Fruit fly (Drosophila melanogaster) whole organism, embryonic: Measurements from ENCODE around the gene Amun.
A peak's percentile ranks its signal among the peaks of the same experiment; 100 is the strongest.

Experiments used
- Atf3 ChIP-seq: fragments of 200-800 bp; sonication (Bioruptor generic); optimal IDR thresholded peaks from 3 replicates; lab custom pipeline; 2016; ENCODE audit warnings: missing biosample characterization, missing genetic modification characterization
- CG10209 ChIP-seq: fragments of 200-800 bp; sonication (Bioruptor generic); optimal IDR thresholded peaks from 3 replicates; lab custom pipeline; 2017; ENCODE audit warnings: missing biosample characterization, mild to moderate bottlenecking, missing genetic modification characterization, missing genetic modification reagents
- CG10366 ChIP-seq: fragments of 200-800 bp; sonication (Bioruptor generic); IDR thresholded peaks from 2 replicates; pipeline ENCODE4 v1.3.6; 2022; ENCODE audit warnings: missing biosample characterization, missing genetic modification characterization
- CG11398 ChIP-seq: fragments of 200-800 bp; sonication (Bioruptor generic); optimal IDR thresholded peaks from 2 replicates; lab custom pipeline; 2016; ENCODE audit warnings: missing biosample characterization, missing genetic modification characterization
- CG14965 ChIP-seq: fragments of 200-800 bp; sonication (Bioruptor generic); optimal IDR thresholded peaks from 2 replicates; lab custom pipeline; 2016; ENCODE audit warnings: missing biosample characterization, missing genetic modification characterization, borderline replicate concordance
- CG15073 ChIP-seq: fragments of 200-800 bp; sonication (Bioruptor generic); optimal IDR thresholded peaks from 2 replicates; lab custom pipeline; 2016; ENCODE audit warnings: missing biosample characterization, missing genetic modification characterization
- CG1792 ChIP-seq: fragments of 200-800 bp; sonication (Bioruptor generic); optimal IDR thresholded peaks from 2 replicates; lab custom pipeline; 2016; ENCODE audit warnings: missing biosample characterization, missing genetic modification characterization
- CG18476 ChIP-seq: fragments of 200-800 bp; sonication (Bioruptor generic); optimal IDR thresholded peaks from 2 replicates; lab custom pipeline; 2016; ENCODE audit warnings: missing biosample characterization, mild to moderate bottlenecking, missing genetic modification characterization
- CG3065 ChIP-seq: fragments of 200-800 bp; sonication (Bioruptor generic); optimal IDR thresholded peaks from 2 replicates; lab custom pipeline; 2016; ENCODE audit warnings: missing biosample characterization, missing genetic modification characterization
- CG31388 ChIP-seq: fragments of 200-800 bp; sonication (Bioruptor generic); optimal IDR thresholded peaks from 2 replicates; lab custom pipeline; 2016; ENCODE audit warnings: missing biosample characterization, missing genetic modification characterization
- CG31441 ChIP-seq: fragments of 200-800 bp; sonication (Bioruptor generic); IDR thresholded peaks from 2 replicates; pipeline ENCODE4 v1.3.6; 2022; ENCODE audit warnings: missing biosample characterization, missing genetic modification characterization
- CG32532 ChIP-seq: fragments of 200-800 bp; sonication (Bioruptor generic); IDR thresholded peaks from 2 replicates; pipeline ENCODE4 v1.3.6; 2022; ENCODE audit warnings: missing biosample characterization, missing genetic modification characterization
- CG3726 ChIP-seq: fragments of 200-800 bp; sonication (Bioruptor generic); IDR thresholded peaks from 3 replicates; pipeline ENCODE4, ENCODE4 v1.3.6; 2022; ENCODE audit warnings: missing biosample characterization, missing genetic modification characterization
- CG4730 ChIP-seq: fragments of 200-800 bp; sonication (Bioruptor generic); IDR thresholded peaks from 2 replicates; pipeline ENCODE4 v1.3.6; 2022; ENCODE audit warnings: missing biosample characterization, missing genetic modification characterization
- CG8089 ChIP-seq: fragments of 200-800 bp; sonication (Bioruptor generic); optimal IDR thresholded peaks from 3 replicates; lab custom pipeline; 2016; ENCODE audit warnings: missing biosample characterization, missing genetic modification characterization
- CG8281 ChIP-seq: fragments of 200-800 bp; sonication (Bioruptor generic); optimal IDR thresholded peaks from 2 replicates; lab custom pipeline; 2018; ENCODE audit warnings: missing biosample characterization, mild to moderate bottlenecking, missing genetic modification characterization, moderate library complexity
- CG9609 ChIP-seq: fragments of 200-800 bp; sonication (Bioruptor generic); optimal IDR thresholded peaks from 3 replicates; lab custom pipeline; 2016; ENCODE audit warnings: missing biosample characterization, missing genetic modification characterization
- CkIIα-i1 ChIP-seq: fragments of 200-800 bp; sonication (Bioruptor generic); IDR thresholded peaks from 2 replicates; pipeline ENCODE4 v1.3.6; 2022; ENCODE audit warnings: missing biosample characterization, missing genetic modification characterization
- D19A ChIP-seq: fragments of 200-800 bp; optimal IDR thresholded peaks from 3 replicates; lab custom pipeline; 2019; ENCODE audit warnings: missing biosample characterization, mild to moderate bottlenecking, missing genetic modification characterization, moderate library complexity
- Doc3 ChIP-seq: fragments of 200-800 bp; sonication (Bioruptor generic); IDR thresholded peaks from 3 replicates; pipeline ENCODE4 v1.3.6; 2022; ENCODE audit warnings: missing biosample characterization, missing genetic modification characterization; ENCODE audit not compliant: partially characterized antibody
- Dref ChIP-seq: fragments of 200-800 bp; sonication (Bioruptor generic); IDR thresholded peaks from 2 replicates; pipeline ENCODE4 v1.3.6; 2022; ENCODE audit warnings: missing biosample characterization, missing genetic modification characterization
- Ets65A ChIP-seq: fragments of 200-800 bp; sonication (Bioruptor generic); peaks from one replicate; lab custom pipeline; 2016; ENCODE audit warnings: missing biosample characterization, missing genetic modification characterization
- Ets97D ChIP-seq: fragments of 200-800 bp; sonication (Bioruptor generic); optimal IDR thresholded peaks from 3 replicates; lab custom pipeline; 2016; ENCODE audit warnings: missing biosample characterization, missing genetic modification characterization
- GATAe ChIP-seq: fragments of 200-800 bp; sonication (Bioruptor generic); conservative IDR thresholded peaks from 2 replicates; pipeline ENCODE4 v1.3.6; 2022; ENCODE audit warnings: missing biosample characterization, missing genetic modification characterization
- Hr78 ChIP-seq, 2 experiments: fragments of 200-800 bp in 1 of 2; fragments of >200 bp in 1 of 2; sonication (Bioruptor generic) in 1 of 2; optimal IDR thresholded peaks; 2 replicates each; lab custom pipeline; 2017 to 2019; ENCODE audit warnings: missing biosample characterization in 2 of 2, missing genetic modification characterization in 2 of 2, mild to moderate bottlenecking in 1 of 2, moderate library complexity in 1 of 2
- MBD-R2 ChIP-seq: fragments of 200-800 bp; sonication (Bioruptor generic); IDR thresholded peaks from 2 replicates; pipeline ENCODE4 v1.3.6; 2022; ENCODE audit warnings: missing biosample characterization, missing genetic modification characterization
- NC2β ChIP-seq: fragments of 200-800 bp; sonication (Bioruptor generic); optimal IDR thresholded peaks from 2 replicates; lab custom pipeline; 2016; ENCODE audit warnings: missing biosample characterization, missing genetic modification characterization
- Rfx ChIP-seq: fragments of 200-800 bp; sonication (Bioruptor generic); IDR thresholded peaks from 2 replicates; pipeline ENCODE4 v1.3.6; 2022; ENCODE audit warnings: missing biosample characterization, missing genetic modification characterization
- Rx ChIP-seq: fragments of 200-800 bp; sonication (Bioruptor generic); IDR thresholded peaks from 2 replicates; pipeline ENCODE4 v1.3.6; 2022; ENCODE audit warnings: missing biosample characterization, missing genetic modification characterization
- Sin3A ChIP-seq: fragments of >200 bp; optimal IDR thresholded peaks from 2 replicates; lab custom pipeline; 2018
- TFAM ChIP-seq: fragments of 200-800 bp; sonication (Bioruptor generic); optimal IDR thresholded peaks from 2 replicates; lab custom pipeline; 2017; ENCODE audit warnings: missing biosample characterization, missing genetic modification characterization, inconsistent platforms
- Usf ChIP-seq: fragments of 200-800 bp; sonication (Bioruptor generic); optimal IDR thresholded peaks from 2 replicates; lab custom pipeline; 2017; ENCODE audit warnings: missing genotype, missing biosample characterization, missing genetic modification characterization
- YL-1 ChIP-seq: fragments of 200-800 bp; sonication (Bioruptor generic); optimal IDR thresholded peaks from 3 replicates; lab custom pipeline; 2017; ENCODE audit warnings: missing biosample characterization, mild to moderate bottlenecking, missing genetic modification characterization
- amos ChIP-seq: fragments of 200-800 bp; sonication (Bioruptor generic); IDR thresholded peaks from 2 replicates; pipeline ENCODE4 v1.3.6; 2022; ENCODE audit warnings: missing biosample characterization, missing genetic modification characterization; ENCODE audit not compliant: partially characterized antibody
- bbx ChIP-seq: fragments of 200-800 bp; sonication (Bioruptor generic); IDR thresholded peaks from 2 replicates; pipeline ENCODE4 v1.3.6; 2022; ENCODE audit warnings: missing biosample characterization, missing genetic modification characterization; ENCODE audit not compliant: partially characterized antibody
- fru ChIP-seq: fragments of >200 bp; optimal IDR thresholded peaks from 2 replicates; lab custom pipeline; 2017
- fu2 ChIP-seq: fragments of 200-800 bp; sonication (Bioruptor generic); optimal IDR thresholded peaks from 2 replicates; lab custom pipeline; 2016; ENCODE audit warnings: missing biosample characterization, missing genetic modification characterization
- jumu ChIP-seq: fragments of 200-800 bp; sonication (Bioruptor generic); optimal IDR thresholded peaks from 3 replicates; lab custom pipeline; 2016; ENCODE audit warnings: missing biosample characterization, missing genetic modification characterization
- lbe ChIP-seq: fragments of 200-800 bp; sonication (Bioruptor generic); optimal IDR thresholded peaks from 2 replicates; lab custom pipeline; 2016; ENCODE audit warnings: missing biosample characterization, mild to moderate bottlenecking, missing genetic modification characterization
- lov ChIP-seq, 2 experiments: fragments of 200-800 bp in 1 of 2; fragments of >200 bp in 1 of 2; sonication (Bioruptor generic) in 1 of 2; IDR thresholded peaks in 1 of 2; optimal IDR thresholded peaks in 1 of 2; 2 replicates in 1 of 2; 3 replicates in 1 of 2; pipeline versions ENCODE4 v1.3.6 to Lab custom; 2017 to 2022; ENCODE audit warnings: missing biosample characterization in 1 of 2, missing genetic modification characterization in 1 of 2
- nom ChIP-seq: fragments of 200-800 bp; sonication (Bioruptor generic); optimal IDR thresholded peaks from 2 replicates; lab custom pipeline; 2017; ENCODE audit warnings: missing biosample characterization, missing genetic modification characterization, mild to moderate bottlenecking, moderate library complexity, missing genetic modification reagents
- otp ChIP-seq: fragments of 200-800 bp; sonication (Bioruptor generic); IDR thresholded peaks from 3 replicates; pipeline ENCODE4, ENCODE4 v1.3.6; 2022; ENCODE audit warnings: missing biosample characterization, missing genetic modification characterization
- pros ChIP-seq: fragments of 200-800 bp; sonication (Bioruptor generic); optimal IDR thresholded peaks from 3 replicates; lab custom pipeline; 2019; ENCODE audit warnings: missing biosample characterization, mild to moderate bottlenecking, missing genetic modification characterization, moderate library complexity
- psq ChIP-seq: fragments of 200-800 bp; sonication (Bioruptor generic); optimal IDR thresholded peaks from 2 replicates; lab custom pipeline; 2017; ENCODE audit warnings: missing biosample characterization, missing genetic modification characterization
- sima ChIP-seq: fragments of 200-800 bp; sonication (Bioruptor generic); optimal IDR thresholded peaks from 2 replicates; lab custom pipeline; 2016; ENCODE audit warnings: missing biosample characterization, missing genetic modification characterization
- slou ChIP-seq: fragments of 200-800 bp; sonication (Bioruptor generic); optimal IDR thresholded peaks from 3 replicates; lab custom pipeline; 2016; ENCODE audit warnings: missing biosample characterization, missing genetic modification characterization
- sug ChIP-seq: fragments of 200-800 bp; optimal IDR thresholded peaks from 2 replicates; lab custom pipeline; 2019; ENCODE audit warnings: missing biosample characterization, mild to moderate bottlenecking, missing genetic modification characterization, moderate library complexity
- vvl ChIP-seq: fragments of 200-800 bp; sonication (Bioruptor generic); IDR thresholded peaks from 2 replicates; pipeline ENCODE4 v1.3.6; 2022; ENCODE audit warnings: missing biosample characterization, missing genetic modification characterization

Amun gene

dm6 chrX:11714529-11715262 lies 669 bp downstream of the Amun start (continued):
- TF ChIP-seq CG3065 (GFP tag; lab: Kevin White, UChicago) (no peak), sima (GFP tag; lab: Kevin White, UChicago) (no peak), CG4730 (peak; percentile 65), Doc3 (GFP tag; lab: Robert Waterston, UW) (no peak), Sin3A (lab: Kevin White, UChicago) (no peak), vvl (GFP tag; lab: Robert Waterston, UW) (peak; percentile 62), CG32532 (peak; percentile 77), sug (peak; percentile 45), GATAe (no peak), CG3726 (peak; percentile 59; the same call in 1 of the 3 replicates), CG11398 (GFP tag; lab: Kevin White, UChicago) (peak; percentile 78), pros (GFP tag; lab: Kevin White, UChicago) (peak; percentile 29), CG10209 (GFP tag; lab: Kevin White, UChicago) (peak; percentile 69), CG9609 (GFP tag; lab: Kevin White, UChicago) (peak; percentile 59)
- TF ChIP-seq, all 482 proteins: peak for 339

DNA sequence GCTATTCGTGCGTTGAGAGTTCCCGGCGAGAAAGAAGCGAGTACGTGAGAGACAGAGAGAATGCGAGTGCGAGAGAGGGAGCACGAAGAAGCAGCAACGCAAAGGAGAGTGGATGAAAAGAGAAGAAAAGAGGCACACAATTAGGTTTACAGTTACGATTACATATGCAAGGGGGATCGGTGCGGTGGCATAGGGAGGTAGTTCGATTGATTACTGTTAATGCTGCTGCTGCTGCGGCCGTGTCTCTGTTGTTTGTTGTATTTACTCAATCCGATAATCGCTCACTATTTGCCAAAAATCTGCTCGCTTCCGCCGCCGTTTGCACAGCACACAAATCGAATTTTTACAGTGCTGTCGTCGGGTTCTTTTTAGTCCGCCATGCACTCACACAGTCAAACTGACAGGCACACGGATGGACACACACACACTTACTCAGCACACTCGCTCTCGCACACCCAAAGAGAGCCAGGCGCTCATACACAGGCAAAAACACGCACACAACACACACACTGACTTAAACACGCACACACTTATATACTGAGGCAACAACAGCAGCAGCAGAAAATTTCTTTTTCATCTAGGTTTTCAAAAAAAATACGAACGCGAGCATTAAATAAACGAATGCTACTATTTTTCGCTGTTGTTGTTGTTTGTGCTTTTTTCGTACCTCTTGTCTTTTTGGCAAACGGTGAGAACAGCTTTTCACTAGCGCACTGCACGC lies 1.4 kb downstream of the Amun start:
- TF ChIP-seq lov (optimal IDR thresholded peaks at IDR 0.05; lab: Kevin White, UChicago): no peak
- no peak for TF ChIP-seq lov (GFP tag; IDR thresholded peaks at IDR 0.05; lab: Robert Waterston, UW)
- TF ChIP-seq CG18476 (GFP tag; lab: Kevin White, UChicago): no peak
- peak; percentile 10; the same call in 1 of the 2 replicates for TF ChIP-seq MBD-R2 (GFP tag; lab: Robert Waterston, UW)
- TF ChIP-seq CG8089 (GFP tag; lab: Kevin White, UChicago): no peak
- TF ChIP-seq Atf3: no peak
- TF ChIP-seq Hr78 (GFP tag; optimal IDR thresholded peaks at IDR 0.05; lab: Kevin White, UChicago): no peak
- TF ChIP-seq lbe (GFP tag; lab: Kevin White, UChicago): peak; percentile 33
- TF ChIP-seq fu2: no peak
- no peak for TF ChIP-seq Usf
- no peak for TF ChIP-seq CG1792 (GFP tag; lab: Kevin White, UChicago)
- no peak for TF ChIP-seq CG10366 (GFP tag; lab: Robert Waterston, UW)
- TF ChIP-seq pros (GFP tag; lab: Kevin White, UChicago): no peak
- TF ChIP-seq fru (lab: Kevin White, UChicago): no peak
- no peak for TF ChIP-seq Ets65A (GFP tag; lab: Kevin White, UChicago)
- TF ChIP-seq CG15073 (GFP tag; lab: Kevin White, UChicago): peak; percentile 3
- TF ChIP-seq Rx (GFP tag; lab: Robert Waterston, UW): no peak
- TF ChIP-seq amos (GFP tag; lab: Robert Waterston, UW): no peak
- 0 out of 2 replicates have a peak, but pooled peaks have one; percentile 18 for TF ChIP-seq Rfx (GFP tag; lab: Robert Waterston, UW)
- TF ChIP-seq CG14965 (GFP tag; lab: Kevin White, UChicago): no peak
- no peak for TF ChIP-seq NC2β (GFP tag; lab: Kevin White, UChicago)
- no peak for TF ChIP-seq Ets97D
- no peak for TF ChIP-seq TFAM (GFP tag; lab: Kevin White, UChicago)
- no peak for TF ChIP-seq D19A (tag; lab: Kevin White, UChicago)
- TF ChIP-seq nom (GFP tag; lab: Kevin White, UChicago): peak; percentile 65
- TF ChIP-seq slou: no peak
- peak; percentile 52 for TF ChIP-seq YL-1 (GFP tag; lab: Kevin White, UChicago)
- no peak for TF ChIP-seq bbx
- no peak for TF ChIP-seq CG31441 (GFP tag; lab: Robert Waterston, UW)
- TF ChIP-seq Dref (GFP tag; lab: Robert Waterston, UW): no peak
- TF ChIP-seq sug: peak; percentile 7
- TF ChIP-seq otp (GFP tag; lab: Robert Waterston, UW): no peak
- no peak for TF ChIP-seq CG8281 (tag; lab: Kevin White, UChicago)
- peak; percentile 83 for TF ChIP-seq psq (GFP tag; lab: Kevin White, UChicago)
- no peak for TF ChIP-seq jumu (GFP tag; lab: Kevin White, UChicago)
- TF ChIP-seq CG31388: no peak
- no peak for TF ChIP-seq CkIIα-i1 (GFP tag; lab: Robert Waterston, UW)
